Worm (Caenorhabditis elegans): Measurements from ENCODE around the gene str-240.

Gene str-240

DNA sequence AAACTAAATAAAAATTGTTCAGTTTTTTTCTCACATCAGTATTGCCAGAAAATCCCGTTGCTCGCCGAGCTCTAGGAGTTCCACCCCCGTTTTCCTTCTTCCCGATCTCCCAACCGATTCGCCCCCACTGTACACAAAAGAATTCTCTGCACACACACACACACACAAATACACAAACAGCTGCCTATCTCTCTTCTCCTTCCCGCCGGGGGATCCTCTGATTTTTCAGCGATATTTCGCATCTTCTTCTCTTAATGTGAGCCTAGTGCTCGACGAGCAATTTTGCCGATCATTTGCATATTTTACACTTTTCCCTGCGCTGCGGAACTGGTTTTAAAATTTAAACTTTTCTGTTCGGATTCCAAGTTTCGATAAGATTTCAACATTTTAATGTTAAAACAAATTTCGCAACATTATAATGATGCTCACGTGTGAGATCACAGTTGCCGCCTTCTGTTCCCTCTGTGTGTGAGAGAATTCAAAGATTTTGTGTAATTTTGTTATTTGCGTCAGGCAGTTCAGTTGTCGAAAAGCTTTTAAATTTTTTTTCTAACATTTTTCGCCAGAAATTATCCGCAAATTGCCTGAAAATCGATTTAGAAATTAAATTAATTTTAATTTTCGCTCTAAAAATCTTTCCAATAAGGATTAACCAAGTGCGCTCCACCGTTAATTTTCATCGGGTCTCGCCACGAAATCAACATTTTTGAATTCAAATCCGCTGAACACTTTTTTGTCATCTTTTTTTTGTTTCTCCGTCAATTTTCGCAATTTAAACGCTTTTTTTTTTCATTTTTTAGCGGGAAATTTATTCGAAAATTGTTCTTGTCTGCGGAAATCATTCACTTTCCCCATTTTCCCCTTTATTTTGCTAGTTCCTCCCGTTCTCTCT is 50.4 kb downstream of the str-240 start:
- TF ChIP-seq gmeb-2 (tag; optimal IDR thresholded peaks at IDR 0.05) (no peak), che-1 (tag; optimal IDR thresholded peaks at IDR 0.05) (no peak), unc-86 (tag; optimal IDR thresholded peaks at IDR 0.05) (no peak), ceh-18 (tag; optimal IDR thresholded peaks at IDR 0.05) (peak; percentile 83), ceh-22 (tag; optimal IDR thresholded peaks at IDR 0.05) (no peak), dmd-4 (tag; optimal IDR thresholded peaks at IDR 0.05; ENCODE audit: borderline replicate concordance) (no peak), ceh-45 (GFP tag; IDR thresholded peaks at IDR 0.05) (no peak), unc-55 (GFP tag; optimal IDR thresholded peaks at IDR 0.05) (no peak), tbx-7 (tag; optimal IDR thresholded peaks at IDR 0.05) (no peak), madf-2 (tag; optimal IDR thresholded peaks at IDR 0.05) (no peak), hlh-15 (tag; optimal IDR thresholded peaks at IDR 0.05) (no peak), pat-9 (tag; optimal IDR thresholded peaks at IDR 0.05) (peak; percentile 23), unc-42 (tag; optimal IDR thresholded peaks at IDR 0.05) (peak; percentile 64), tbx-2 (tag; optimal IDR thresholded peaks at IDR 0.05) (peak; percentile 20), hlh-6 (tag; optimal IDR thresholded peaks at IDR 0.05) (no peak), T23F11.4 (GFP tag; optimal IDR thresholded peaks at IDR 0.05) (no peak), nhr-11 (tag; optimal IDR thresholded peaks at IDR 0.05) (no peak), eyg-1 (tag; optimal IDR thresholded peaks at IDR 0.05) (no peak), elt-2 (tag; optimal IDR thresholded peaks at IDR 0.05) (no peak), rnt-1 (tag; optimal IDR thresholded peaks at IDR 0.05) (peak; percentile 18), hlh-8 (tag; optimal IDR thresholded peaks at IDR 0.05) (no peak), sox-4 (tag; optimal IDR thresholded peaks at IDR 0.05) (no peak), pax-1 (tag; optimal IDR thresholded peaks at IDR 0.05) (no peak), elt-4 (tag; optimal IDR thresholded peaks at IDR 0.05) (no peak), syd-9 (tag; optimal IDR thresholded peaks at IDR 0.05) (peak; percentile 5), ref-2 (tag; optimal IDR thresholded peaks at IDR 0.05) (no peak)
